Worm (Caenorhabditis elegans): Measurements from ENCODE around the gene K09E9.7.

The K09E9.7 gene

DNA sequence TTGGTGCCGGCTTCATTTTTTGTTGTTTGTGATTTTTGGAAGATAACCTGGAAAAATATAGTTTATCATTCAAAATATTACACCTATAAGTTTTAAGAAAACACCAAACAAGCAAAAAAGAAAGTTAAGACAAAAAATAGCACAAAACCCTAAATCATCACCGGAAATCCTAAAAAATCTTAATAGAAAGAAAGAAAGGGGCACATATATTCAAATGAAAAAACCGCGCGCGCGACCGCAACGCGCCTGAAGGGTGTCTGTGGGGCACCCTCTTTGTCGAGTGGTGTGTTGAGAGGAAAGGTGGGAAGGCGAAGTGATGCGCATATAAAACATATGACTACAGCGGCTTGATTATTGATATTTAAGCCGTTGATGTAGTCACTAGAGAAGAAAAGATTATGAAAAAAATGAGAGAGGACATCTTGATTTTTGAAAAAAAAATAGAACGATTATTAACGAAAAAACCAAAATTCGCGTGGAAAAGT lies 26.9 kb upstream of the K09E9.7 start, which contains the start of gene K09E9.3 (continued):
- TF ChIP-seq vab-15 (tag; optimal IDR thresholded peaks at IDR 0.05) (no peak), rnt-1 (tag; optimal IDR thresholded peaks at IDR 0.05) (no peak), zip-4 (GFP tag; optimal IDR thresholded peaks at IDR 0.05) (no peak), irx-1 (tag; optimal IDR thresholded peaks at IDR 0.05) (no peak), lir-3 (tag; optimal IDR thresholded peaks at IDR 0.05; ENCODE audit: poor library complexity) (no peak), C34B4.2 (tag; optimal IDR thresholded peaks at IDR 0.05) (no peak), sup-37 (GFP tag; optimal IDR thresholded peaks at IDR 0.05) (no peak), dpl-1 (GFP tag; optimal IDR thresholded peaks at IDR 0.05) (no peak), elt-3 (tag; optimal IDR thresholded peaks at IDR 0.05) (no peak)

DNA sequence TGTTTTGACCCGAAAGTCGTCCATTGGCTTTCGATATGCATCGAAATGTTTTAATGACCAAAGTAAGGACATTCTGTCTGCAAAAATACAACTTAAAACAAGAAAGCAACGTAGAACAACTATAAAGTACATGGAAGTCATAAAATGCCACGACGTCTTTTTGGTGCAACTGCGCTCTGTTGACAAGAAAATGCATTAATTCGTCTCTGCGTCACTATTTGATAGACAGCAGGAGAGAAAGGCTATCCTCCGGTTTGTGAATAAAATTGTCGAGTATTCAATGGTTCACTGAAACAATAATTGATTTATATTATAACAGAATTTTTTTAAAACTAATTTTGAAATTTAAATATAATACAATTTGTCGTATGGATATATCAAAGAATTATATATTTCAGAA lies 24.3 kb upstream of the K09E9.7 start, which contains the start of gene ergi-3:
Gene ergi-3 (minus strand): TSS at position 311 of the 400 bp plus-strand sequence.
- peak; percentile 73 for TF ChIP-seq C16A3.4 (tag; optimal IDR thresholded peaks at IDR 0.05)
- TF ChIP-seq egl-27 (tag; optimal IDR thresholded peaks at IDR 0.05) = no peak
- no peak for TF ChIP-seq sup-37 (GFP tag; optimal IDR thresholded peaks at IDR 0.05)
- peak; percentile 30 for TF ChIP-seq tbx-2 (tag; optimal IDR thresholded peaks at IDR 0.05)
- peak; percentile 47 to 82 for TF ChIP-seq lsy-2 (tag; optimal IDR thresholded peaks at IDR 0.05)
- peak; percentile 58 for TF ChIP-seq lin-15B (tag; optimal IDR thresholded peaks at IDR 0.05)
- no peak for TF ChIP-seq aly-2 (tag; optimal IDR thresholded peaks at IDR 0.05)
- no peak for TF ChIP-seq tlp-1 (tag; optimal IDR thresholded peaks at IDR 0.05)
- TF ChIP-seq nhr-12 (tag; optimal IDR thresholded peaks at IDR 0.05) = no peak
- peak; percentile 35 for TF ChIP-seq hpl-2 (GFP tag; optimal IDR thresholded peaks at IDR 0.05)
- TF ChIP-seq efl-3 (GFP tag; optimal IDR thresholded peaks at IDR 0.05) = no peak
- no peak for TF ChIP-seq irx-1 (tag; optimal IDR thresholded peaks at IDR 0.05)
- TF ChIP-seq C04F5.9 (tag; optimal IDR thresholded peaks at IDR 0.05) = no peak
- 0 out of 2 replicates have a peak, but pooled peaks have one; percentile 16 for TF ChIP-seq nhr-19 (GFP tag; conservative IDR thresholded peaks at IDR 0.05)
- TF ChIP-seq xbp-1 (tag; optimal IDR thresholded peaks at IDR 0.05) = peak; percentile 69
- TF ChIP-seq lin-14 (GFP tag; optimal IDR thresholded peaks at IDR 0.05) = peak; percentile 92
- TF ChIP-seq ztf-11 (tag; optimal IDR thresholded peaks at IDR 0.05) = no peak
- TF ChIP-seq fkh-10 (GFP tag; optimal IDR thresholded peaks at IDR 0.05) = no peak
- no peak for TF ChIP-seq mef-2 (tag; optimal IDR thresholded peaks at IDR 0.05)
- no peak for TF ChIP-seq elt-2 (tag; optimal IDR thresholded peaks at IDR 0.05)
- TF ChIP-seq nhr-11 (tag; optimal IDR thresholded peaks at IDR 0.05) = no peak
- peak; percentile 46 for TF ChIP-seq dsc-1 (tag; optimal IDR thresholded peaks at IDR 0.05)
- TF ChIP-seq C34B4.2 (tag; optimal IDR thresholded peaks at IDR 0.05) = no peak
- TF ChIP-seq unc-62 (GFP tag; optimal IDR thresholded peaks at IDR 0.05) = no peak
- TF ChIP-seq nhr-71 (tag; optimal IDR thresholded peaks at IDR 0.05) = peak; percentile 67
- TF ChIP-seq nhr-20 (tag; optimal IDR thresholded peaks at IDR 0.05) = peak; percentile 64
- TF ChIP-seq unc-98 (GFP tag; IDR thresholded peaks at IDR 0.05) = no peak
- no peak for TF ChIP-seq nhr-28 (tag; optimal IDR thresholded peaks at IDR 0.05)
- no peak for TF ChIP-seq lir-3 (tag; optimal IDR thresholded peaks at IDR 0.05; ENCODE audit: poor library complexity)
- TF ChIP-seq egl-13 (tag; optimal IDR thresholded peaks at IDR 0.05) = no peak
- TF ChIP-seq mab-9 (GFP tag; IDR thresholded peaks at IDR 0.05) = no peak
- peak; percentile 56 for TF ChIP-seq swsn-7 (tag; optimal IDR thresholded peaks at IDR 0.05)
- TF ChIP-seq ceh-8 (GFP tag; optimal IDR thresholded peaks at IDR 0.05) = no peak
- TF ChIP-seq skn-1 (tag; optimal IDR thresholded peaks at IDR 0.05) = peak; percentile 40
- TF ChIP-seq pag-3 (tag; optimal IDR thresholded peaks at IDR 0.05; ENCODE audit: borderline replicate concordance, insufficient read depth) = no peak
- TF ChIP-seq isw-1 (GFP tag; IDR thresholded peaks at IDR 0.05) = no peak
- TF ChIP-seq grh-1 (GFP tag; IDR thresholded peaks at IDR 0.05) = no peak
- peak; percentile 34 to 51 for TF ChIP-seq efl-1 (optimal IDR thresholded peaks at IDR 0.05)
- TF ChIP-seq efl-1 (GFP tag; optimal IDR thresholded peaks at IDR 0.05 in 1 of 2) = peak; percentile 9 to 77
- TF ChIP-seq dpl-1 (GFP tag; optimal IDR thresholded peaks at IDR 0.05) = peak in 2 of 3 experiments; percentile 28 to 57
- TF ChIP-seq jun-1 (tag; optimal IDR thresholded peaks at IDR 0.05) = peak; percentile 5
- TF ChIP-seq F16B12.6 (tag; optimal IDR thresholded peaks at IDR 0.05) = no peak
- TF ChIP-seq ztf-4 (tag; optimal IDR thresholded peaks at IDR 0.05) = no peak
- TF ChIP-seq nhr-90 (tag; optimal IDR thresholded peaks at IDR 0.05; ENCODE audit: poor library complexity) = peak; percentile 23
- no peak for TF ChIP-seq ceh-63 (GFP tag; optimal IDR thresholded peaks at IDR 0.05)
- no peak for TF ChIP-seq pqm-1 (tag; optimal IDR thresholded peaks at IDR 0.05)

All from whole organism, L1 larva.